Fruit fly (Drosophila melanogaster) whole organism, embryonic: ENCODE measurements around the gene me31B.

Experiments
- ATbp ChIP-seq: fragments of 200-800 bp; sonication (Bioruptor generic); optimal IDR thresholded peaks from 2 replicates; lab custom pipeline; 2017; ENCODE audit warnings: missing biosample characterization, mild to moderate bottlenecking, missing genetic modification characterization, missing genetic modification reagents
- Antp ChIP-seq: fragments of 200-800 bp; sonication (Bioruptor generic); optimal IDR thresholded peaks from 3 replicates; lab custom pipeline; 2016; ENCODE audit warnings: missing biosample characterization, missing genetic modification characterization
- CG1024 ChIP-seq: fragments of 200-800 bp; sonication (Bioruptor generic); IDR thresholded peaks from 2 replicates; pipeline ENCODE4 v1.3.6; 2022; ENCODE audit warnings: missing biosample characterization, missing genetic modification characterization
- CG10565 ChIP-seq: fragments of 200-800 bp; sonication (Bioruptor generic); optimal IDR thresholded peaks from 3 replicates; lab custom pipeline; 2016; ENCODE audit warnings: missing biosample characterization, mild to moderate bottlenecking, missing genetic modification characterization
- CG11093 ChIP-seq: fragments of 200-800 bp; sonication (Bioruptor generic); IDR thresholded peaks from 3 replicates; pipeline ENCODE4 v1.3.6; 2022; ENCODE audit warnings: missing biosample characterization, missing genetic modification characterization
- CG11398 ChIP-seq: fragments of 200-800 bp; sonication (Bioruptor generic); optimal IDR thresholded peaks from 2 replicates; lab custom pipeline; 2016; ENCODE audit warnings: missing biosample characterization, missing genetic modification characterization
- CG12659 ChIP-seq: fragments of 200-800 bp; sonication (Bioruptor generic); optimal IDR thresholded peaks from 3 replicates; lab custom pipeline; 2017; ENCODE audit warnings: mild to moderate bottlenecking, missing biosample characterization, missing genetic modification reagents, missing genetic modification characterization
- CG13624 ChIP-seq: fragments of 200-800 bp; sonication (Bioruptor generic); optimal IDR thresholded peaks from 2 replicates; lab custom pipeline; 2016; ENCODE audit warnings: missing biosample characterization, missing genetic modification characterization
- CG14050 ChIP-seq: fragments of 200-800 bp; sonication (Bioruptor generic); IDR thresholded peaks from 3 replicates; pipeline ENCODE4 v1.3.6; 2022; ENCODE audit warnings: missing biosample characterization, missing genetic modification characterization
- CG17361 ChIP-seq: fragments of 200-800 bp; sonication (Bioruptor generic); IDR thresholded peaks from 3 replicates; pipeline ENCODE4 v1.3.6; 2022; ENCODE audit warnings: missing biosample characterization, missing genetic modification characterization
- CG17568 ChIP-seq: fragments of 200-800 bp; sonication (Bioruptor generic); optimal IDR thresholded peaks from 2 replicates; lab custom pipeline; 2018; ENCODE audit warnings: missing biosample characterization, mild to moderate bottlenecking, missing genetic modification characterization, moderate library complexity
- CG18262 ChIP-seq: fragments of 200-800 bp; optimal IDR thresholded peaks from 3 replicates; lab custom pipeline; 2019; ENCODE audit warnings: missing biosample characterization, mild to moderate bottlenecking, missing genetic modification characterization, moderate library complexity
- CG30020 ChIP-seq: fragments of 200-800 bp; optimal IDR thresholded peaks from 2 replicates; lab custom pipeline; 2019; ENCODE audit warnings: missing biosample characterization, mild to moderate bottlenecking, missing genetic modification characterization, moderate library complexity
- CG31388 ChIP-seq: fragments of 200-800 bp; sonication (Bioruptor generic); optimal IDR thresholded peaks from 2 replicates; lab custom pipeline; 2016; ENCODE audit warnings: missing biosample characterization, missing genetic modification characterization
- CG32767 ChIP-seq: fragments of 200-800 bp; sonication (Bioruptor generic); IDR thresholded peaks from 2 replicates; pipeline ENCODE4 v1.3.6; 2022; ENCODE audit warnings: missing biosample characterization, missing genetic modification characterization
- CG3726 ChIP-seq: fragments of 200-800 bp; sonication (Bioruptor generic); IDR thresholded peaks from 3 replicates; pipeline ENCODE4, ENCODE4 v1.3.6; 2022; ENCODE audit warnings: missing biosample characterization, missing genetic modification characterization
- CG4617 ChIP-seq: fragments of 200-800 bp; sonication (Bioruptor generic); optimal IDR thresholded peaks from 3 replicates; lab custom pipeline; 2016; ENCODE audit warnings: missing biosample characterization, missing genetic modification characterization, borderline replicate concordance
- CG6175 ChIP-seq: fragments of 200-800 bp; sonication (Bioruptor generic); IDR thresholded peaks from 3 replicates; pipeline ENCODE4 v1.3.6; 2022; ENCODE audit warnings: missing biosample characterization, missing genetic modification characterization
- CG6791 ChIP-seq: fragments of 200-800 bp; sonication (Bioruptor generic); IDR thresholded peaks from 3 replicates; pipeline ENCODE4 v1.3.6; 2022; ENCODE audit warnings: missing biosample characterization, missing genetic modification characterization; ENCODE audit not compliant: partially characterized antibody
- CG9932 ChIP-seq: fragments of 200-800 bp; sonication (Bioruptor generic); IDR thresholded peaks from 2 replicates; pipeline ENCODE4 v1.3.6; 2022; ENCODE audit warnings: missing biosample characterization, missing genetic modification characterization
- CoRest ChIP-seq: fragments of 200-800 bp; sonication (Bioruptor generic); optimal IDR thresholded peaks from 3 replicates; lab custom pipeline; 2018; ENCODE audit warnings: missing biosample characterization, mild to moderate bottlenecking, missing genetic modification characterization, moderate library complexity
- D19B ChIP-seq: fragments of 200-800 bp; sonication (Bioruptor generic); optimal IDR thresholded peaks from 2 replicates; lab custom pipeline; 2017; ENCODE audit warnings: missing biosample characterization, mild to moderate bottlenecking, missing genetic modification characterization
- Dp ChIP-seq: fragments of 200-800 bp; sonication (Bioruptor generic); optimal IDR thresholded peaks from 2 replicates; lab custom pipeline; 2018; ENCODE audit warnings: missing biosample characterization, mild to moderate bottlenecking, missing genetic modification characterization, moderate library complexity
- Elba2 ChIP-seq: fragments of 200-800 bp; sonication (Bioruptor generic); optimal IDR thresholded peaks from 3 replicates; lab custom pipeline; 2016; ENCODE audit warnings: missing biosample characterization, missing genetic modification characterization
- HLH3B ChIP-seq: fragments of 200-800 bp; sonication (Bioruptor generic); IDR thresholded peaks from 2 replicates; pipeline ENCODE4 v1.3.6; 2022; ENCODE audit warnings: missing biosample characterization, missing genetic modification characterization
- Jarid2 ChIP-seq: fragments of 200-800 bp; sonication (Bioruptor generic); optimal IDR thresholded peaks from 3 replicates; lab custom pipeline; 2017; ENCODE audit warnings: mild to moderate bottlenecking, missing biosample characterization, missing genetic modification reagents, missing genetic modification characterization
- MESR4 ChIP-seq: fragments of 200-800 bp; sonication (Bioruptor generic); optimal IDR thresholded peaks from 2 replicates; lab custom pipeline; 2018; ENCODE audit warnings: missing biosample characterization, mild to moderate bottlenecking, missing genetic modification characterization, moderate library complexity
- Pdp1 ChIP-seq, 2 experiments: fragments of 200-800 bp; sonication (Bioruptor generic); optimal IDR thresholded peaks; 3 replicates each; lab custom pipeline; 2016; ENCODE audit warnings: missing biosample characterization in 2 of 2, missing genetic modification characterization in 2 of 2, mild to moderate bottlenecking in 1 of 2, moderate library complexity in 1 of 2
- YL-1 ChIP-seq: fragments of 200-800 bp; sonication (Bioruptor generic); optimal IDR thresholded peaks from 3 replicates; lab custom pipeline; 2017; ENCODE audit warnings: missing biosample characterization, mild to moderate bottlenecking, missing genetic modification characterization
- bsh ChIP-seq, 2 experiments: fragments of 200-800 bp; sonication (Bioruptor generic); optimal IDR thresholded peaks; 2 replicates each; lab custom pipeline; 2017 to 2018; ENCODE audit warnings: mild to moderate bottlenecking in 2 of 2, missing biosample characterization in 2 of 2, missing genetic modification characterization in 2 of 2, moderate library complexity in 1 of 2
- chinmo ChIP-seq: fragments of 200-800 bp; sonication (Bioruptor generic); IDR thresholded peaks from 4 replicates; pipeline ENCODE4 v1.3.6; 2022; ENCODE audit warnings: missing biosample characterization, missing genetic modification characterization; ENCODE audit not compliant: partially characterized antibody
- dm ChIP-seq: fragments of 200-800 bp; sonication (Bioruptor generic); optimal IDR thresholded peaks from 3 replicates; lab custom pipeline; 2016; ENCODE audit warnings: missing biosample characterization, missing genetic modification characterization
- ems ChIP-seq: fragments of 200-800 bp; sonication (Bioruptor generic); optimal IDR thresholded peaks from 3 replicates; lab custom pipeline; 2016; ENCODE audit warnings: missing biosample characterization, missing genetic modification characterization
- eve ChIP-seq, 2 experiments: fragments of >200 bp; optimal IDR thresholded peaks; 2 replicates each; lab custom pipeline; 2017; ENCODE audit warnings: missing biosample characterization in 2 of 2, missing genetic modification characterization in 2 of 2
- klu ChIP-seq: fragments of 200-800 bp; sonication (Bioruptor generic); IDR thresholded peaks from 2 replicates; pipeline ENCODE4 v1.3.6; 2022; ENCODE audit warnings: missing biosample characterization, missing genetic modification characterization
- lola ChIP-seq, 3 experiments: fragments of >200 bp in 2 of 3; fragments of 200-800 bp in 1 of 3; sonication (Bioruptor generic) in 1 of 3; optimal IDR thresholded peaks; 2 replicates each; lab custom pipeline; 2017 to 2019; ENCODE audit warnings: missing biosample characterization in 3 of 3, missing genetic modification characterization in 3 of 3, mild to moderate bottlenecking in 1 of 3, moderate library complexity in 1 of 3
- lov ChIP-seq, 2 experiments: fragments of 200-800 bp in 1 of 2; fragments of >200 bp in 1 of 2; sonication (Bioruptor generic) in 1 of 2; IDR thresholded peaks in 1 of 2; optimal IDR thresholded peaks in 1 of 2; 2 replicates in 1 of 2; 3 replicates in 1 of 2; pipeline versions ENCODE4 v1.3.6 to Lab custom; 2017 to 2022; ENCODE audit warnings: missing biosample characterization in 1 of 2, missing genetic modification characterization in 1 of 2
- pfk ChIP-seq: fragments of 200-800 bp; sonication (Bioruptor generic); optimal IDR thresholded peaks from 2 replicates; lab custom pipeline; 2018; ENCODE audit warnings: missing biosample characterization, mild to moderate bottlenecking, missing genetic modification characterization, moderate library complexity
- pzg ChIP-seq: fragments of 200-800 bp; sonication (Bioruptor generic); optimal IDR thresholded peaks from 3 replicates; lab custom pipeline; 2018; ENCODE audit warnings: missing biosample characterization, mild to moderate bottlenecking, missing genetic modification characterization, moderate library complexity
- row ChIP-seq: fragments of 200-800 bp; sonication (Bioruptor generic); IDR thresholded peaks from 3 replicates; pipeline ENCODE4 v1.3.6; 2022; ENCODE audit warnings: missing biosample characterization, missing genetic modification characterization
- sens ChIP-seq: fragments of 200-800 bp; sonication (Bioruptor generic); peaks from one replicate; lab custom pipeline; 2016; ENCODE audit warnings: missing biosample characterization, missing genetic modification characterization
- seq ChIP-seq: fragments of 200-800 bp; sonication (Bioruptor generic); IDR thresholded peaks from 2 replicates; pipeline ENCODE4 v1.3.6; 2022; ENCODE audit warnings: missing biosample characterization, missing genetic modification characterization
- sim ChIP-seq: fragments of 200-800 bp; sonication (Bioruptor generic); IDR thresholded peaks from 2 replicates; pipeline ENCODE4 v1.3.6; 2022; ENCODE audit warnings: missing biosample characterization, missing genetic modification characterization
- slou ChIP-seq: fragments of 200-800 bp; sonication (Bioruptor generic); optimal IDR thresholded peaks from 3 replicates; lab custom pipeline; 2016; ENCODE audit warnings: missing biosample characterization, missing genetic modification characterization
- trem ChIP-seq: fragments of 200-800 bp; optimal IDR thresholded peaks from 3 replicates; lab custom pipeline; 2019; ENCODE audit warnings: missing biosample characterization, mild to moderate bottlenecking, missing genetic modification characterization, moderate library complexity
- unc-4 ChIP-seq: fragments of 200-800 bp; sonication (Bioruptor generic); IDR thresholded peaks from 2 replicates; pipeline ENCODE4 v1.3.6; 2022; ENCODE audit warnings: missing biosample characterization, missing genetic modification characterization; ENCODE audit not compliant: partially characterized antibody
- vvl ChIP-seq: fragments of 200-800 bp; sonication (Bioruptor generic); IDR thresholded peaks from 2 replicates; pipeline ENCODE4 v1.3.6; 2022; ENCODE audit warnings: missing biosample characterization, missing genetic modification characterization

me31B gene

dm6 chr2L:10263343-10263744 lies 24.2 kb downstream of the me31B start, which contains the start of gene Rsf1 (continued):
- TF ChIP-seq vvl (peak; percentile 56; the same call in 1 of the 2 replicates), CG6791 (GFP tag; lab: Robert Waterston, UW) (no peak), lov (optimal IDR thresholded peaks at IDR 0.05; lab: Kevin White, UChicago) (no peak), lov (GFP tag; IDR thresholded peaks at IDR 0.05; lab: Robert Waterston, UW) (no peak), sens (GFP tag; lab: Kevin White, UChicago) (no peak), CG3726 (GFP tag; lab: Robert Waterston, UW) (no peak), CG9932 (no peak), seq (no peak), chinmo (GFP tag; lab: Robert Waterston, UW) (no peak), CG6175 (GFP tag; lab: Robert Waterston, UW) (no peak), row (GFP tag; lab: Robert Waterston, UW) (peak; percentile 62; the same call in 2 of the 3 replicates), slou (GFP tag; lab: Kevin White, UChicago) (no peak), klu (GFP tag; lab: Robert Waterston, UW) (no peak), Antp (GFP tag; lab: Kevin White, UChicago) (no peak), unc-4 (GFP tag; lab: Robert Waterston, UW) (no peak), CoRest (tag; lab: Kevin White, UChicago) (peak; percentile 41), HLH3B (GFP tag; lab: Robert Waterston, UW) (no peak), CG14050 (GFP tag; lab: Robert Waterston, UW) (no peak), MESR4 (GFP tag; lab: Kevin White, UChicago) (peak; percentile 97), dm (GFP tag; lab: Kevin White, UChicago) (no peak), CG11398 (GFP tag; lab: Kevin White, UChicago) (no peak), Jarid2 (GFP tag; lab: Kevin White, UChicago) (no peak), lola (GFP tag; optimal IDR thresholded peaks at IDR 0.05; lab: Kevin White, UChicago) (no peak), ems (GFP tag; lab: Kevin White, UChicago) (no peak), CG31388 (GFP tag; lab: Kevin White, UChicago) (no peak)

DNA sequence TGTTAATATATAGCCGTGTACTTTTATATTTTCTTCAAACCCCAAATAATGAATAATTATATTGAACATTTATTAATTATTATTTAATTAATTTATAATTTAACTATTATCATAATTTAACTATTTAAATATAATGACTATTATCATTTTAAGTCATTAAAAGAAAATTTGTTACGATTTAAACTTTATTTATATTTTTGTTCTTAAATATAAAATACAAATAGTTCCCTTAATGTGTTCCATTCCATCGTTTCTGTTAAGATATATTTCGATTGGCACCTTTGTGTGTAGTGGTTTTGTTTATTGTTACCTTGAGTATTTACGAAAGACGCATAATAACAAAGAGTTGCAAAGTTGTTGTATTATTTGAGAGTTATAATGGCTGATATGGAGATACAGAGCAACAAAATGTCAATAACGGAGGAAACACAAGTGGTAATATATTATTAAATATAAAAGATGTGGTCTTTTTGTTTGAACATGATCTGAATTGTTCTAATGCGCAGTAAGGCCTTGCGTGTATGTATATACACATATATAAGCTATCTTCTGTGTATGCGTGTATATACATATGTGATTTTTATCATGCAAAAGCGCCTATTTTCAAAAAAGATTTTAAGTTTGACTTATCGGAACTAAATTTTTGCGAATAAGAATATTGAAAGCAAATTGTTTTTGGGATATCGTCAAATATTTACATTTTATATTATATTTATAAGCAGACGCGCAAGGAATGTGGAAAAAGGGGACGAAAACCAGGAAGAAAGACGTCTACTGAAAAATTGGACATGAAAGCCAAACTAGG lies 24.9 kb downstream of the me31B start, which contains the start of gene REPTOR-BP:
TSS of gene REPTOR-BP (plus strand) at position 296 of the 805 bp plus-strand sequence.
- TF ChIP-seq D19B (GFP tag; lab: Kevin White, UChicago) (no peak), MESR4 (GFP tag; lab: Kevin White, UChicago) (peak; percentile 83), Elba2 (GFP tag; lab: Kevin White, UChicago) (peak; percentile 48), CG4617 (GFP tag; lab: Kevin White, UChicago) (peak; percentile 5), Pdp1 (GFP tag; optimal IDR thresholded peaks at IDR 0.05; lab: Kevin White, UChicago) (peak in 1 of 2 experiments; percentile 18), CG13624 (GFP tag; lab: Kevin White, UChicago) (peak; percentile 82), CG18262 (peak; percentile 0), CG32767 (GFP tag; lab: Robert Waterston, UW) (peak; percentile 53; the same call in 1 of the 2 replicates), YL-1 (peak; percentile 76), CG12659 (GFP tag; lab: Kevin White, UChicago) (no peak), CG17361 (peak; percentile 22; the same call in 1 of the 3 replicates), sens (GFP tag; lab: Kevin White, UChicago) (peak; percentile 59), CG30020 (tag; lab: Kevin White, UChicago) (peak; percentile 97), CG10565 (no peak), sim (no peak), CG1024 (peak; percentile 28; the same call in 1 of the 2 replicates), CG11093 (no peak), ATbp (GFP tag; lab: Kevin White, UChicago) (no peak), Dp (GFP tag; lab: Kevin White, UChicago) (peak; percentile 41), CG17568 (GFP tag; lab: Kevin White, UChicago) (peak; percentile 14), eve (GFP tag; optimal IDR thresholded peaks at IDR 0.05; lab: Kevin White, UChicago) (peak in 1 of 2 experiments; percentile 44), trem (tag; lab: Kevin White, UChicago) (no peak), bsh (GFP tag; optimal IDR thresholded peaks at IDR 0.05; lab: Kevin White, UChicago) (no peak), pfk (GFP tag; lab: Kevin White, UChicago) (peak; percentile 89), pzg (GFP tag; lab: Kevin White, UChicago) (peak; percentile 22), CG6791 (GFP tag; lab: Robert Waterston, UW) (no peak)
